Worm (Caenorhabditis elegans) whole organism, late embryonic: ENCODE measurements around the gene sti-1.

Experiments used
- C38D4.7 ChIP-seq: fragments of 200-800 bp; sonication (Bioruptor generic); optimal IDR thresholded peaks from 2 replicates; lab custom pipeline; 2018; ENCODE audit warnings: mild to moderate bottlenecking, missing genetic modification characterization, moderate library complexity, missing compliant biosample characterization
- K02D7.2 ChIP-seq: sonication (generic microtip); optimal IDR thresholded peaks from 2 replicates; lab custom pipeline; 2017; ENCODE audit warnings: mild to moderate bottlenecking, missing genetic modification characterization, missing compliant biosample characterization
- K09A11.1 ChIP-seq: sonication (generic microtip); optimal IDR thresholded peaks from 2 replicates; lab custom pipeline; 2017; ENCODE audit warnings: antibody characterized with exemption, mild to moderate bottlenecking, missing genetic modification characterization, missing compliant biosample characterization; ENCODE audit not compliant: insufficient read depth
- Y22D7AL.16 ChIP-seq: sonication (generic microtip); optimal IDR thresholded peaks from 2 replicates; lab custom pipeline; 2016; ENCODE audit warnings: missing genetic modification characterization, missing compliant biosample characterization
- ama-1 ChIP-seq: fragments of 150-350 bp; optimal IDR thresholded peaks from 2 replicates; lab custom pipeline; 2014
- dmd-4 ChIP-seq: sonication (generic microtip); optimal IDR thresholded peaks from 2 replicates; lab custom pipeline; 2016; ENCODE audit warnings: borderline replicate concordance, missing genetic modification characterization, missing compliant biosample characterization
- fkh-10 ChIP-seq: fragments of 150-350 bp; optimal IDR thresholded peaks from 2 replicates; lab custom pipeline; 2014; ENCODE audit warnings: missing biosample characterization, missing genetic modification reagents, missing genetic modification characterization
- lim-6 ChIP-seq: sonication (generic microtip); optimal IDR thresholded peaks from 2 replicates; lab custom pipeline; 2016; ENCODE audit warnings: missing genetic modification characterization, missing compliant biosample characterization
- nfya-1 ChIP-seq: sonication (generic microtip); optimal IDR thresholded peaks from 2 replicates; lab custom pipeline; 2017; ENCODE audit warnings: missing genetic modification characterization, mild to moderate bottlenecking, missing compliant biosample characterization, antibody characterized with exemption, moderate library complexity
- nhr-11 ChIP-seq: fragments of 150-350 bp; optimal IDR thresholded peaks from 2 replicates; lab custom pipeline; 2014; ENCODE audit warnings: missing biosample characterization, missing genetic modification characterization
- odd-2 ChIP-seq: sonication (generic microtip); optimal IDR thresholded peaks from 2 replicates; lab custom pipeline; 2017; ENCODE audit warnings: antibody characterized with exemption, mild to moderate bottlenecking, missing genetic modification characterization, missing compliant biosample characterization
- pha-4 ChIP-seq: fragments of 150-350 bp; optimal IDR thresholded peaks from 2 replicates; lab custom pipeline; 2018; ENCODE audit warnings: missing biosample characterization, missing genetic modification reagents, missing genetic modification characterization
- rnt-1 ChIP-seq: sonication (generic microtip); optimal IDR thresholded peaks from 2 replicates; lab custom pipeline; 2016; ENCODE audit warnings: missing genetic modification characterization, missing compliant biosample characterization
- sox-4 ChIP-seq: sonication (generic microtip); optimal IDR thresholded peaks from 2 replicates; lab custom pipeline; 2017; ENCODE audit warnings: mild to moderate bottlenecking, missing genetic modification characterization, inconsistent platforms, missing compliant biosample characterization

- TF ChIP-seq ama-1 (lab: Kevin White, UChicago) (no peak), Y22D7AL.16 (tag; lab: Kevin White, UChicago) (no peak), K02D7.2 (tag; lab: Kevin White, UChicago) (no peak), fkh-10 (no peak), lim-6 (tag; lab: Kevin White, UChicago) (no peak), C38D4.7 (GFP tag; lab: Kevin White, UChicago) (no peak), rnt-1 (no peak), dmd-4 (tag; lab: Kevin White, UChicago) (no peak), odd-2 (tag; lab: Kevin White, UChicago) (no peak), K09A11.1 (tag; lab: Kevin White, UChicago) (no peak), pha-4 (no peak), nfya-1 (tag; lab: Kevin White, UChicago) (no peak), nhr-11 (tag; lab: Kevin White, UChicago) (no peak), sox-4 (tag; lab: Kevin White, UChicago) (no peak)
Measured at ce11 chrV:724470-724890, 48.8 kb upstream of the sti-1 start.
